Worm (Caenorhabditis elegans) whole organism, L3 larva: ENCODE measurements around the gene R08F11.7.

Experiments
- ceh-16 ChIP-seq: sonication (generic microtip); optimal IDR thresholded peaks from 2 replicates; lab custom pipeline; 2017; ENCODE audit warnings: missing biosample characterization, missing genetic modification characterization
- ceh-9 ChIP-seq: sonication (generic microtip); optimal IDR thresholded peaks from 2 replicates; lab custom pipeline; 2018; ENCODE audit warnings: missing biosample characterization, missing genetic modification characterization
- egl-27 ChIP-seq: sonication (generic microtip); optimal IDR thresholded peaks from 4 replicates; lab custom pipeline; 2017; ENCODE audit warnings: missing biosample characterization, missing genetic modification reagents, missing genetic modification characterization
- nfya-1 ChIP-seq: sonication (generic microtip); optimal IDR thresholded peaks from 2 replicates; lab custom pipeline; 2017; ENCODE audit warnings: missing genetic modification characterization, mild to moderate bottlenecking, missing compliant biosample characterization, antibody characterized with exemption, moderate library complexity; ENCODE audit not compliant: insufficient read depth
- nhr-67 ChIP-seq: fragments of 150-350 bp; optimal IDR thresholded peaks from 2 replicates; lab custom pipeline; 2014; ENCODE audit warnings: missing biosample characterization, missing genetic modification characterization
- pha-4 ChIP-seq: fragments of 150-350 bp; optimal IDR thresholded peaks from 2 replicates; lab custom pipeline; 2014; ENCODE audit warnings: missing biosample characterization, missing genetic modification reagents, missing genetic modification characterization
- pqm-1 ChIP-seq: fragments of 150-350 bp; optimal IDR thresholded peaks from 2 replicates; lab custom pipeline; 2017; ENCODE audit warnings: missing biosample characterization, missing genetic modification characterization, inconsistent platforms
- tbx-2 ChIP-seq: sonication (generic microtip); optimal IDR thresholded peaks from 2 replicates; lab custom pipeline; 2016; ENCODE audit warnings: mild to moderate bottlenecking, missing genetic modification characterization, missing compliant biosample characterization

R08F11.7 gene

DNA sequence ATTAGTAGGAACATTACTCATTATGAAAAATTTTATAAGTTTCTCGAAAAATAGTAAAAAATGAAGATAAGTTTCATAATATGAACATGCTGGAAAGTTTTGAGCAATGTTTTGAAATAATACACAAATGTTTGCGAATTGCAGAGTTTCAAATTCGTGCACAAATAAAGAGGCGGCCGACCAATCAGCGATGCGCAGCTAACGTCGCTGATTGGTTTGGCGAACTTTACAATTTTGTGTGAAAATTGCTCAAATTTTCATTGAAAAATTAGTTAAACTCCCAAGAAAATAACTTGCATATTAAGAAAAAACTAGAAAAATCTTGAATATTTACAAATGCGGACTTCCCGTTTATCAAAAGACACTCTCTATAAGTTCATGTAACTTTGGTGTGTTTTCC, 42.8 kb downstream of the R08F11.7 start:
- no peak for TF ChIP-seq pha-4
- TF ChIP-seq ceh-16 (tag; lab: Kevin White, UChicago) = no peak
- no peak for TF ChIP-seq ceh-9
- TF ChIP-seq nfya-1 (tag; lab: Kevin White, UChicago) = peak; percentile 55
- TF ChIP-seq egl-27 (tag; lab: Kevin White, UChicago) = no peak
- no peak for TF ChIP-seq nhr-67 (tag; lab: Kevin White, UChicago)
- TF ChIP-seq, all 47 proteins: peak for 1

- peak; percentile 20 for TF ChIP-seq pqm-1 (tag; lab: Kevin White, UChicago)
- no peak for TF ChIP-seq tbx-2
Observed at ce11 chrV:3841462-3841861, 51.6 kb downstream of the R08F11.7 start.
